Worm (Caenorhabditis elegans) whole organism, early embryonic: Measurements from ENCODE around the gene Y19D10B.8.

Source experiments
- F13C5.2 ChIP-seq: sonication (generic microtip); optimal IDR thresholded peaks from 2 replicates; lab custom pipeline; 2017; ENCODE audit warnings: mild to moderate bottlenecking, missing genetic modification characterization, inconsistent platforms, missing compliant biosample characterization
- ama-1 ChIP-seq: fragments of 150-350 bp; optimal IDR thresholded peaks from 2 replicates; lab custom pipeline; 2014
- ceh-13 ChIP-seq: fragments of 200-800 bp; sonication (Bioruptor generic); optimal IDR thresholded peaks from 2 replicates; lab custom pipeline; 2018; ENCODE audit warnings: mild to moderate bottlenecking, missing genetic modification characterization, missing compliant biosample characterization
- ceh-36 ChIP-seq: sonication (generic microtip); optimal IDR thresholded peaks from 2 replicates; lab custom pipeline; 2016; ENCODE audit warnings: missing genetic modification characterization, inconsistent platforms, missing compliant biosample characterization
- flt-1 ChIP-seq: fragments of 200-800 bp; sonication (Bioruptor generic); IDR thresholded peaks from 2 replicates; pipeline ENCODE4 v1.3.6; 2022; ENCODE audit warnings: missing genetic modification characterization, missing compliant biosample characterization
- hmbx-1 ChIP-seq: sonication (generic microtip); optimal IDR thresholded peaks from 2 replicates; lab custom pipeline; 2016; ENCODE audit warnings: mild to moderate bottlenecking, missing genetic modification characterization, missing compliant biosample characterization
- hmg-4 ChIP-seq: fragments of 200-800 bp; sonication (Bioruptor generic); optimal IDR thresholded peaks from 2 replicates; lab custom pipeline; 2018; ENCODE audit warnings: mild to moderate bottlenecking, missing genetic modification characterization, missing compliant biosample characterization
- hnd-1 ChIP-seq: sonication (generic microtip); optimal IDR thresholded peaks from 2 replicates; lab custom pipeline; 2016; ENCODE audit warnings: missing genetic modification characterization, missing compliant biosample characterization
- pes-1 ChIP-seq: fragments of 200-800 bp; sonication (Bioruptor generic); IDR thresholded peaks from 2 replicates; pipeline ENCODE4 v1.3.6; 2022; ENCODE audit warnings: missing genetic modification reagents, missing genetic modification characterization, missing compliant biosample characterization
- sea-1 ChIP-seq: fragments of 200-800 bp; sonication (Bioruptor generic); conservative IDR thresholded peaks from 2 replicates; pipeline ENCODE4 v1.3.6; 2022; ENCODE audit warnings: missing genetic modification characterization, missing compliant biosample characterization
- tbx-37 ChIP-seq: fragments of 200-800 bp; sonication (Bioruptor generic); conservative IDR thresholded peaks from 2 replicates; pipeline ENCODE4 v1.3.6; 2022; ENCODE audit warnings: missing genetic modification reagents, missing genetic modification characterization, missing compliant biosample characterization

DNA sequence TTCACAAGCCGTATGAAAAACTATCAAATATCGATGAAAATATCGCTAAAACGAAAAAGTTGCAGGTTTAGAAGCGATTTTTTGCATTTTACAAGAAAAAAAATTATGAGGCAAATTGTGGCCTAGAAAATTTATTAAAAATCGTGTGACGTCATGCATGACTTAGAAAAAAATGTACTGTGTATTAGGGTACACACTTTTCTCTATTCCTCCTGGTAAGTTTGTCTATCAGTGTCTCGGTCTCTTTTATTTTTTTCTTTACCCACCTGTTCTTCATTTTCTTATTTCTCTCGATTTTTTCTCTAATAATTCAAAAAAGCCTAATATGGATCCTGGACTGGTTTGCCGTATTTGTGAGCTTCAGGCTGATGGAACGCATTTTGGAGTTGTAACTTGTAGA is 15.7 kb downstream of the Y19D10B.8 start, which contains the start of gene nhr-227:
- TF ChIP-seq ama-1 (lab: Kevin White, UChicago) (no peak), pes-1 (GFP tag; lab: Robert Waterston, UW) (no peak), flt-1 (GFP tag; lab: Robert Waterston, UW) (no peak), hmbx-1 (no peak), hmg-4 (GFP tag; lab: Kevin White, UChicago) (no peak), hnd-1 (tag; lab: Kevin White, UChicago) (no peak), ceh-13 (GFP tag; lab: Kevin White, UChicago) (no peak), tbx-37 (GFP tag; lab: Robert Waterston, UW) (no peak), sea-1 (GFP tag; lab: Robert Waterston, UW) (no peak), F13C5.2 (no peak), ceh-36 (tag; lab: Kevin White, UChicago) (no peak)
